Fruit fly (Drosophila melanogaster) whole organism, prepupa: ENCODE data around the gene Hsp67Ba.
A peak's percentile ranks its signal among the peaks of the same experiment; 100 is the strongest.

ENCODE experiments used
- Blimp-1 ChIP-seq: fragments of 200-800 bp; sonication (Bioruptor generic); optimal IDR thresholded peaks from 3 replicates; lab custom pipeline; 2017; ENCODE audit warnings: missing biosample characterization, missing genetic modification characterization, mild to moderate bottlenecking, moderate library complexity, missing genetic modification reagents
- CG10631 ChIP-seq: fragments of 200-800 bp; sonication (Bioruptor generic); optimal IDR thresholded peaks from 2 replicates; lab custom pipeline; 2016; ENCODE audit warnings: missing biosample characterization, missing genetic modification characterization
- CG10669 ChIP-seq: fragments of 200-800 bp; sonication (Bioruptor generic); optimal IDR thresholded peaks from 3 replicates; lab custom pipeline; 2018; ENCODE audit warnings: missing biosample characterization, mild to moderate bottlenecking, missing genetic modification characterization, moderate library complexity
- CG11294 ChIP-seq: fragments of 200-800 bp; sonication (Bioruptor generic); IDR thresholded peaks from 2 replicates; pipeline ENCODE4 v1.3.6; 2022; ENCODE audit warnings: missing biosample characterization, missing genetic modification characterization
- CG11902 ChIP-seq: fragments of 200-800 bp; sonication (Bioruptor generic); optimal IDR thresholded peaks from 3 replicates; lab custom pipeline; 2016; ENCODE audit warnings: missing biosample characterization, missing genetic modification characterization
- CG15336 ChIP-seq: fragments of 200-800 bp; sonication (Bioruptor generic); IDR thresholded peaks from 2 replicates; pipeline ENCODE4 v1.3.6; 2022; ENCODE audit warnings: missing biosample characterization, missing genetic modification characterization
- CG3032 ChIP-seq: fragments of 200-800 bp; optimal IDR thresholded peaks from 2 replicates; lab custom pipeline; 2019; ENCODE audit warnings: missing biosample characterization, mild to moderate bottlenecking, missing genetic modification characterization, moderate library complexity
- CG31627 ChIP-seq: fragments of 200-800 bp; sonication (Bioruptor generic); optimal IDR thresholded peaks from 3 replicates; lab custom pipeline; 2016; ENCODE audit warnings: missing biosample characterization, missing genetic modification characterization
- CG32006 ChIP-seq: fragments of 200-800 bp; sonication (Bioruptor generic); optimal IDR thresholded peaks from 3 replicates; lab custom pipeline; 2017; ENCODE audit warnings: missing biosample characterization, mild to moderate bottlenecking, missing genetic modification characterization
- CG34406 ChIP-seq: fragments of 200-800 bp; sonication (Bioruptor generic); optimal IDR thresholded peaks from 3 replicates; lab custom pipeline; 2016; ENCODE audit warnings: missing biosample characterization, missing genetic modification characterization
- CG3919 ChIP-seq: fragments of 200-800 bp; sonication (Bioruptor generic); optimal IDR thresholded peaks from 3 replicates; lab custom pipeline; 2016; ENCODE audit warnings: missing biosample characterization, missing genetic modification characterization
- CG4318 ChIP-seq: fragments of 200-800 bp; sonication (Bioruptor generic); optimal IDR thresholded peaks from 3 replicates; lab custom pipeline; 2017; ENCODE audit warnings: missing biosample characterization, mild to moderate bottlenecking, missing genetic modification characterization
- CG6163 ChIP-seq: fragments of 200-800 bp; sonication (Bioruptor generic); IDR thresholded peaks from 3 replicates; pipeline ENCODE4 v1.3.6; 2022; ENCODE audit warnings: missing biosample characterization, missing genetic modification characterization
- CG6276 ChIP-seq: fragments of 200-800 bp; sonication (Bioruptor generic); optimal IDR thresholded peaks from 2 replicates; lab custom pipeline; 2017; ENCODE audit warnings: missing biosample characterization, mild to moderate bottlenecking, missing genetic modification characterization
- CG6792 ChIP-seq: fragments of 200-800 bp; sonication (Bioruptor generic); optimal IDR thresholded peaks from 3 replicates; lab custom pipeline; 2016; ENCODE audit warnings: missing biosample characterization, missing genetic modification characterization
- CG7368 ChIP-seq: fragments of 200-800 bp; sonication (Bioruptor generic); optimal IDR thresholded peaks from 3 replicates; lab custom pipeline; 2016; ENCODE audit warnings: missing biosample characterization, missing genetic modification characterization
- CG8119 ChIP-seq: fragments of 200-800 bp; sonication (Bioruptor generic); IDR thresholded peaks from 3 replicates; pipeline ENCODE4 v1.3.6; 2022; ENCODE audit warnings: missing biosample characterization, missing genetic modification characterization
- CG8319 ChIP-seq: fragments of 200-800 bp; sonication (Bioruptor generic); optimal IDR thresholded peaks from 3 replicates; lab custom pipeline; 2016; ENCODE audit warnings: missing biosample characterization, missing genetic modification characterization
- CG8632 ChIP-seq: fragments of 200-800 bp; sonication (Bioruptor generic); optimal IDR thresholded peaks from 3 replicates; lab custom pipeline; 2016; ENCODE audit warnings: missing biosample characterization, missing genetic modification characterization
- Eip78C ChIP-seq: fragments of 200-800 bp; sonication (Bioruptor generic); peaks from one replicate; lab custom pipeline; 2016; ENCODE audit warnings: missing biosample characterization, missing genetic modification characterization
- Eip93F ChIP-seq: fragments of 200-800 bp; sonication (Bioruptor generic); optimal IDR thresholded peaks from 2 replicates; lab custom pipeline; 2016; ENCODE audit warnings: missing biosample characterization, mild to moderate bottlenecking, missing genetic modification characterization
- Ets21C ChIP-seq: fragments of 200-800 bp; sonication (Bioruptor generic); optimal IDR thresholded peaks from 3 replicates; lab custom pipeline; 2016; ENCODE audit warnings: missing biosample characterization, missing genetic modification characterization
- Ets96B ChIP-seq: fragments of 200-800 bp; optimal IDR thresholded peaks from 2 replicates; lab custom pipeline; 2019; ENCODE audit warnings: missing biosample characterization, mild to moderate bottlenecking, missing genetic modification characterization, moderate library complexity
- Gug ChIP-seq: fragments of 200-800 bp; sonication (Bioruptor generic); IDR thresholded peaks from 2 replicates; pipeline ENCODE4 v1.3.6; 2022; ENCODE audit warnings: missing biosample characterization, missing genetic modification characterization
- Hr38 ChIP-seq: sonication (Bioruptor generic); optimal IDR thresholded peaks from 2 replicates; lab custom pipeline; 2016; ENCODE audit warnings: missing biosample characterization, missing genetic modification characterization
- Hr4 ChIP-seq: fragments of 200-800 bp; sonication (Bioruptor generic); optimal IDR thresholded peaks from 3 replicates; lab custom pipeline; 2016; ENCODE audit warnings: missing biosample characterization, missing genetic modification characterization
- Lpt ChIP-seq: fragments of 200-800 bp; sonication (Bioruptor generic); optimal IDR thresholded peaks from 3 replicates; lab custom pipeline; 2016; ENCODE audit warnings: missing biosample characterization, missing genetic modification characterization
- Met ChIP-seq: fragments of 200-800 bp; sonication (Bioruptor generic); optimal IDR thresholded peaks from 3 replicates; lab custom pipeline; 2016; ENCODE audit warnings: missing biosample characterization, missing genetic modification characterization
- Smox ChIP-seq: fragments of 200-800 bp; sonication (Bioruptor generic); optimal IDR thresholded peaks from 3 replicates; lab custom pipeline; 2016; ENCODE audit warnings: missing biosample characterization, missing genetic modification characterization
- Sox102F ChIP-seq: fragments of 200-800 bp; sonication (Bioruptor generic); optimal IDR thresholded peaks from 2 replicates; lab custom pipeline; 2016; ENCODE audit warnings: missing biosample characterization, mild to moderate bottlenecking, missing genetic modification characterization
- Sox15 ChIP-seq: fragments of 200-800 bp; sonication (Bioruptor generic); optimal IDR thresholded peaks from 3 replicates; lab custom pipeline; 2016; ENCODE audit warnings: missing biosample characterization, missing genetic modification characterization
- achi ChIP-seq: fragments of 200-800 bp; sonication (Bioruptor generic); optimal IDR thresholded peaks from 3 replicates; lab custom pipeline; 2016; ENCODE audit warnings: missing biosample characterization, missing genetic modification characterization
- acj6 ChIP-seq: fragments of 200-800 bp; sonication (Bioruptor generic); optimal IDR thresholded peaks from 3 replicates; lab custom pipeline; 2016; ENCODE audit warnings: missing biosample characterization, missing genetic modification characterization
- cyc ChIP-seq: fragments of 200-800 bp; sonication (Bioruptor generic); optimal IDR thresholded peaks from 3 replicates; lab custom pipeline; 2016; ENCODE audit warnings: missing biosample characterization, missing genetic modification characterization
- dac ChIP-seq: fragments of 200-800 bp; sonication (Bioruptor generic); optimal IDR thresholded peaks from 2 replicates; lab custom pipeline; 2017; ENCODE audit warnings: missing biosample characterization, mild to moderate bottlenecking, missing genetic modification characterization
- eg ChIP-seq: fragments of 200-800 bp; sonication (Bioruptor generic); IDR thresholded peaks from 3 replicates; pipeline ENCODE4 v1.3.6; 2022; ENCODE audit warnings: missing biosample characterization, missing genetic modification characterization
- esn ChIP-seq: fragments of 200-800 bp; sonication (Bioruptor generic); optimal IDR thresholded peaks from 2 replicates; lab custom pipeline; 2016; ENCODE audit warnings: missing biosample characterization, mild to moderate bottlenecking, missing genetic modification characterization, moderate library complexity
- fd59A ChIP-seq: fragments of 200-800 bp; sonication (Bioruptor generic); optimal IDR thresholded peaks from 2 replicates; lab custom pipeline; 2017; ENCODE audit warnings: missing biosample characterization, mild to moderate bottlenecking, missing genetic modification characterization, missing genetic modification reagents
- fd85E ChIP-seq: fragments of 200-800 bp; sonication (Bioruptor generic); optimal IDR thresholded peaks from 3 replicates; lab custom pipeline; 2016; ENCODE audit warnings: missing biosample characterization, missing genetic modification characterization
- fkh ChIP-seq: fragments of 200-800 bp; sonication (Bioruptor generic); optimal IDR thresholded peaks from 3 replicates; lab custom pipeline; 2017; ENCODE audit warnings: missing biosample characterization, mild to moderate bottlenecking, missing genetic modification characterization, moderate library complexity
- lz ChIP-seq: fragments of 200-800 bp; sonication (Bioruptor generic); optimal IDR thresholded peaks from 3 replicates; lab custom pipeline; 2016; ENCODE audit warnings: missing biosample characterization, missing genetic modification characterization
- net ChIP-seq: fragments of 200-800 bp; sonication (Bioruptor generic); optimal IDR thresholded peaks from 3 replicates; lab custom pipeline; 2016; ENCODE audit warnings: missing biosample characterization, missing genetic modification characterization
- pdm3 ChIP-seq: fragments of 200-800 bp; sonication (Bioruptor generic); optimal IDR thresholded peaks from 3 replicates; lab custom pipeline; 2016; ENCODE audit warnings: missing biosample characterization, missing genetic modification characterization
- salr ChIP-seq, 2 experiments: fragments of 200-800 bp; sonication (Bioruptor generic); optimal IDR thresholded peaks; 3 replicates each; lab custom pipeline; 2016 to 2018; ENCODE audit warnings: missing biosample characterization in 2 of 2, missing genetic modification characterization in 2 of 2, mild to moderate bottlenecking in 1 of 2
- spab ChIP-seq: fragments of 200-800 bp; sonication (Bioruptor generic); optimal IDR thresholded peaks from 2 replicates; lab custom pipeline; 2017; ENCODE audit warnings: missing biosample characterization, mild to moderate bottlenecking, missing genetic modification characterization, missing genetic modification reagents
- ss ChIP-seq, 2 experiments: fragments of 200-800 bp; sonication (Bioruptor generic); optimal IDR thresholded peaks; 2 replicates in 1 of 2; 3 replicates in 1 of 2; lab custom pipeline; 2017 to 2018; ENCODE audit warnings: mild to moderate bottlenecking in 2 of 2, missing biosample characterization in 2 of 2, missing genetic modification characterization in 2 of 2, moderate library complexity in 1 of 2
- svp ChIP-seq: fragments of 200-800 bp; sonication (Bioruptor generic); peaks from one replicate; lab custom pipeline; 2016; ENCODE audit warnings: missing biosample characterization, missing genetic modification characterization
- topi ChIP-seq: fragments of 200-800 bp; sonication (Bioruptor generic); optimal IDR thresholded peaks from 3 replicates; lab custom pipeline; 2016; ENCODE audit warnings: missing biosample characterization, missing genetic modification characterization

Hsp67Ba gene

dm6 chr3L:9420054-9420818 lies 40.9 kb upstream of the Hsp67Ba start (continued):
- TF ChIP-seq svp (GFP tag; lab: Kevin White, UChicago) (peak; percentile 99), ss (GFP tag; optimal IDR thresholded peaks at IDR 0.05; lab: Kevin White, UChicago) (peak; percentile 93 to 96), CG3919 (peak; percentile 96), Met (peak; percentile 98), CG34406 (peak; percentile 97), CG10631 (peak; percentile 94), CG11294 (GFP tag; lab: Robert Waterston, UW) (peak; percentile 88), CG15336 (GFP tag; lab: Robert Waterston, UW) (peak; percentile 98), CG4318 (peak; percentile 88), Hr38 (GFP tag; lab: Kevin White, UChicago) (no peak)
- TF ChIP-seq, all 60 proteins: peak for 58

- TF ChIP-seq esn (GFP tag; lab: Kevin White, UChicago) (peak; percentile 3), CG11902 (peak; percentile 58), CG8319 (GFP tag; lab: Kevin White, UChicago) (peak; percentile 30), fd85E (GFP tag; lab: Kevin White, UChicago) (no peak), Hr4 (peak; percentile 50), fkh (GFP tag; lab: Kevin White, UChicago) (no peak), CG11294 (GFP tag; lab: Robert Waterston, UW) (peak; percentile 65), Smox (GFP tag; lab: Kevin White, UChicago) (peak; percentile 37), CG7368 (GFP tag; lab: Kevin White, UChicago) (peak; percentile 59), Eip93F (GFP tag; lab: Kevin White, UChicago) (no peak), CG6792 (no peak), Ets96B (tag; lab: Kevin White, UChicago) (peak; percentile 43), Eip78C (GFP tag; lab: Kevin White, UChicago) (peak; percentile 87), svp (GFP tag; lab: Kevin White, UChicago) (peak; percentile 67), cyc (GFP tag; lab: Kevin White, UChicago) (peak; percentile 77), acj6 (GFP tag; lab: Kevin White, UChicago) (peak; percentile 60), net (peak; percentile 44), Ets21C (GFP tag; lab: Kevin White, UChicago) (no peak), CG6276 (GFP tag; lab: Kevin White, UChicago) (peak; percentile 67), CG3919 (peak; percentile 78), Sox15 (GFP tag; lab: Kevin White, UChicago) (peak; percentile 43), eg (GFP tag; lab: Robert Waterston, UW) (peak; percentile 91), CG6163 (GFP tag; lab: Robert Waterston, UW) (peak; percentile 85), spab (GFP tag; lab: Kevin White, UChicago) (no peak), lz (GFP tag; lab: Kevin White, UChicago) (no peak), Hr38 (GFP tag; lab: Kevin White, UChicago) (no peak), CG10669 (GFP tag; lab: Kevin White, UChicago) (peak; percentile 64), pdm3 (peak; percentile 63), CG8632 (peak; percentile 35), dac (GFP tag; lab: Kevin White, UChicago) (no peak), salr (GFP tag; optimal IDR thresholded peaks at IDR 0.05; lab: Kevin White, UChicago) (no peak), CG34406 (peak; percentile 63), CG4318 (peak; percentile 45), topi (GFP tag; lab: Kevin White, UChicago) (peak; percentile 72), Blimp-1 (no peak), Gug (GFP tag; lab: Robert Waterston, UW) (peak; percentile 74), fd59A (GFP tag; lab: Kevin White, UChicago) (peak; percentile 22), achi (GFP tag; lab: Kevin White, UChicago) (peak; percentile 39), ss (GFP tag; optimal IDR thresholded peaks at IDR 0.05; lab: Kevin White, UChicago) (no peak), CG3032 (peak; percentile 15), Met (peak; percentile 72), Lpt (GFP tag; lab: Kevin White, UChicago) (peak; percentile 61), CG31627 (peak; percentile 70), Sox102F (GFP tag; lab: Kevin White, UChicago) (peak; percentile 67), CG32006 (GFP tag; lab: Kevin White, UChicago) (peak; percentile 63), CG8119 (GFP tag; lab: Robert Waterston, UW) (peak; percentile 81)
Observed at dm6 chr3L:9419328-9419727, 40.0 kb upstream of the Hsp67Ba start.
